Worm (Caenorhabditis elegans): ENCODE data around the gene C36A4.11.

ce11 chrIII:3814421-3814820, 26.0 kb upstream of the C36A4.11 start:
- no peak for TF ChIP-seq rnt-1 (tag; optimal IDR thresholded peaks at IDR 0.05)
- no peak for TF ChIP-seq pag-3 (tag; optimal IDR thresholded peaks at IDR 0.05; ENCODE audit: borderline replicate concordance)
- TF ChIP-seq ceh-9 (tag; optimal IDR thresholded peaks at IDR 0.05): no peak
- no peak for TF ChIP-seq elt-2 (tag; optimal IDR thresholded peaks at IDR 0.05)
- no peak for TF ChIP-seq ceh-19 (GFP tag; optimal IDR thresholded peaks at IDR 0.05)
- no peak for TF ChIP-seq unc-55 (GFP tag; optimal IDR thresholded peaks at IDR 0.05)
- no peak for TF ChIP-seq sox-4 (tag; optimal IDR thresholded peaks at IDR 0.05)
- TF ChIP-seq F13H6.1 (tag; optimal IDR thresholded peaks at IDR 0.05): no peak
- TF ChIP-seq nhr-11 (tag; optimal IDR thresholded peaks at IDR 0.05): no peak

All from whole organism, late embryonic.